Worm (Caenorhabditis elegans) whole organism, L1 larva: ENCODE results near the gene pptr-1.

ENCODE experiments used
- C04F5.9 ChIP-seq: sonication (generic microtip); optimal IDR thresholded peaks from 2 replicates; lab custom pipeline; 2016; ENCODE audit warnings: missing genetic modification characterization, missing compliant biosample characterization
- C16A3.4 ChIP-seq: fragments of 150-350 bp; optimal IDR thresholded peaks from 2 replicates; lab custom pipeline; 2014; ENCODE audit warnings: missing biosample characterization, missing genetic modification characterization
- F16B12.6 ChIP-seq: fragments of 150-350 bp; optimal IDR thresholded peaks from 2 replicates; lab custom pipeline; 2014; ENCODE audit warnings: missing biosample characterization, missing genetic modification characterization
- aha-1 ChIP-seq: fragments of 150-350 bp; optimal IDR thresholded peaks from 2 replicates; lab custom pipeline; 2014; ENCODE audit warnings: missing biosample characterization, missing genetic modification characterization
- blmp-1 ChIP-seq: fragments of 150-350 bp; optimal IDR thresholded peaks from 2 replicates; lab custom pipeline; 2014; ENCODE audit warnings: missing biosample characterization, missing genetic modification characterization
- ceh-63 ChIP-seq: fragments of 200-800 bp; sonication (Bioruptor generic); optimal IDR thresholded peaks from 2 replicates; lab custom pipeline; 2018; ENCODE audit warnings: mild to moderate bottlenecking, missing genetic modification characterization, missing compliant biosample characterization
- ceh-8 ChIP-seq: fragments of 200-800 bp; sonication (Bioruptor generic); optimal IDR thresholded peaks from 2 replicates; lab custom pipeline; 2018; ENCODE audit warnings: mild to moderate bottlenecking, missing genetic modification characterization, moderate library complexity, missing compliant biosample characterization
- ceh-82 ChIP-seq, 3 experiments: fragments of 150-350 bp in 1 of 3; sonication (generic microtip) in 2 of 3; optimal IDR thresholded peaks; 2 replicates each; lab custom pipeline; 2014 to 2017; ENCODE audit warnings: missing biosample characterization in 3 of 3, missing genetic modification characterization in 3 of 3
- ceh-88 ChIP-seq: fragments of 200-800 bp; sonication (Bioruptor generic); IDR thresholded peaks from 2 replicates; pipeline ENCODE4 v1.3.6; 2022; ENCODE audit warnings: missing genetic modification characterization, missing compliant biosample characterization
- ces-1 ChIP-seq: fragments of 150-350 bp; optimal IDR thresholded peaks from 2 replicates; lab custom pipeline; 2014; ENCODE audit warnings: missing biosample characterization, missing genetic modification reagents, missing genetic modification characterization
- dpl-1 ChIP-seq, 3 experiments: fragments of 150-350 bp in 2 of 3; sonication (generic microtip) in 1 of 3; optimal IDR thresholded peaks; 2 replicates each; lab custom pipeline; 2014 to 2017; ENCODE audit warnings: missing biosample characterization in 3 of 3, missing genetic modification characterization in 3 of 3, missing genetic modification reagents in 3 of 3
- efl-1 ChIP-seq, 4 experiments: fragments of 150-350 bp; optimal IDR thresholded peaks in 3 of 4; peaks in 1 of 4; 1 replicate in 1 of 4; 2 replicates in 3 of 4; lab custom pipeline; 2014; ENCODE audit warnings: missing biosample characterization in 2 of 4, missing genetic modification characterization in 2 of 4, missing genetic modification reagents in 2 of 4
- elt-2 ChIP-seq: sonication (generic microtip); optimal IDR thresholded peaks from 2 replicates; lab custom pipeline; 2016; ENCODE audit warnings: missing genetic modification characterization, mild to moderate bottlenecking, inconsistent platforms, missing compliant biosample characterization, missing genetic modification reagents
- elt-3 ChIP-seq, 6 experiments: fragments of 150-350 bp in 1 of 6; sonication (generic microtip); optimal IDR thresholded peaks; 2 replicates each; lab custom pipeline; 2017 to 2018; ENCODE audit warnings: missing biosample characterization in 6 of 6, missing genetic modification characterization in 6 of 6, inconsistent platforms in 1 of 6
- fkh-10 ChIP-seq: sonication (generic microtip); optimal IDR thresholded peaks from 2 replicates; lab custom pipeline; 2017; ENCODE audit warnings: missing biosample characterization, missing genetic modification reagents, missing genetic modification characterization
- fkh-4 ChIP-seq: sonication (generic microtip); optimal IDR thresholded peaks from 2 replicates; lab custom pipeline; 2016; ENCODE audit warnings: missing compliant biosample characterization, missing genetic modification characterization, borderline replicate concordance
- fkh-8 ChIP-seq: sonication (generic microtip); optimal IDR thresholded peaks from 2 replicates; lab custom pipeline; 2016; ENCODE audit warnings: mild to moderate bottlenecking, missing genetic modification characterization, missing compliant biosample characterization
- hlh-17 ChIP-seq: fragments of 200-800 bp; sonication (Bioruptor generic); optimal IDR thresholded peaks from 2 replicates; lab custom pipeline; 2018; ENCODE audit warnings: missing genetic modification characterization, mild to moderate bottlenecking, missing compliant biosample characterization, moderate library complexity, borderline replicate concordance
- hlh-4 ChIP-seq: sonication (generic microtip); optimal IDR thresholded peaks from 2 replicates; lab custom pipeline; 2016; ENCODE audit warnings: mild to moderate bottlenecking, missing genetic modification characterization, missing compliant biosample characterization
- hpl-2 ChIP-seq: fragments of 150-350 bp; optimal IDR thresholded peaks from 2 replicates; lab custom pipeline; 2014; ENCODE audit warnings: missing biosample characterization, missing genetic modification reagents, missing genetic modification characterization
- lin-13 ChIP-seq: fragments of 150-350 bp; optimal IDR thresholded peaks from 2 replicates; lab custom pipeline; 2014; ENCODE audit warnings: missing biosample characterization, missing genetic modification reagents, missing genetic modification characterization
- lin-14 ChIP-seq: fragments of 200-800 bp; sonication (Bioruptor generic); optimal IDR thresholded peaks from 2 replicates; lab custom pipeline; 2018; ENCODE audit warnings: mild to moderate bottlenecking, missing genetic modification characterization, moderate library complexity, missing compliant biosample characterization
- lin-15B ChIP-seq: fragments of 150-350 bp; sonication (generic microtip); optimal IDR thresholded peaks from 3 replicates; lab custom pipeline; 2014; ENCODE audit warnings: missing biosample characterization, missing genetic modification characterization
- lin-35 ChIP-seq, 2 experiments: fragments of 150-350 bp; optimal IDR thresholded peaks; 2 replicates each; lab custom pipeline; 2014; ENCODE audit warnings: missing biosample characterization in 2 of 2, missing genetic modification characterization in 2 of 2, missing genetic modification reagents in 2 of 2
- lin-39 ChIP-seq: fragments of 150-350 bp; optimal IDR thresholded peaks from 2 replicates; lab custom pipeline; 2014; ENCODE audit warnings: missing biosample characterization, missing genetic modification reagents, missing genetic modification characterization
- nhr-12 ChIP-seq: sonication (generic microtip); optimal IDR thresholded peaks from 2 replicates; lab custom pipeline; 2017; ENCODE audit warnings: missing biosample characterization, missing genetic modification characterization
- nhr-237 ChIP-seq: fragments of 150-350 bp; optimal IDR thresholded peaks from 2 replicates; lab custom pipeline; 2014; ENCODE audit warnings: missing biosample characterization, missing genetic modification characterization
- nhr-47 ChIP-seq: sonication (generic microtip); optimal IDR thresholded peaks from 2 replicates; lab custom pipeline; 2016; ENCODE audit warnings: mild to moderate bottlenecking, missing genetic modification characterization, moderate library complexity, missing compliant biosample characterization
- nhr-71 ChIP-seq: sonication (generic microtip); optimal IDR thresholded peaks from 2 replicates; lab custom pipeline; 2016; ENCODE audit warnings: mild to moderate bottlenecking, missing genetic modification characterization, moderate library complexity, missing compliant biosample characterization
- nhr-85 ChIP-seq: sonication (generic microtip); peaks from one replicate; lab custom pipeline; 2016; ENCODE audit warnings: missing genetic modification characterization, inconsistent platforms, missing compliant biosample characterization
- nhr-90 ChIP-seq: sonication (generic microtip); optimal IDR thresholded peaks from 2 replicates; lab custom pipeline; 2016; ENCODE audit warnings: mild to moderate bottlenecking, missing genetic modification characterization, missing compliant biosample characterization; ENCODE audit not compliant: poor library complexity
- pag-3 ChIP-seq: sonication (generic microtip); optimal IDR thresholded peaks from 2 replicates; lab custom pipeline; 2017; ENCODE audit warnings: missing genetic modification characterization, mild to moderate bottlenecking, missing compliant biosample characterization, antibody characterized with exemption, borderline replicate concordance; ENCODE audit not compliant: insufficient read depth
- skn-1 ChIP-seq: fragments of 150-350 bp; optimal IDR thresholded peaks from 2 replicates; lab custom pipeline; 2014; ENCODE audit warnings: missing biosample characterization, missing genetic modification characterization
- snu-23 ChIP-seq: sonication (generic microtip); optimal IDR thresholded peaks from 2 replicates; lab custom pipeline; 2016; ENCODE audit warnings: missing genetic modification characterization, missing compliant biosample characterization
- sox-4 ChIP-seq: sonication (generic microtip); optimal IDR thresholded peaks from 2 replicates; lab custom pipeline; 2016; ENCODE audit warnings: missing genetic modification characterization, missing compliant biosample characterization
- sptf-1 ChIP-seq: fragments of 150-350 bp; optimal IDR thresholded peaks from 2 replicates; lab custom pipeline; 2014; ENCODE audit warnings: missing biosample characterization, missing genetic modification characterization
- swsn-7 ChIP-seq: sonication (generic microtip); optimal IDR thresholded peaks from 2 replicates; lab custom pipeline; 2016; ENCODE audit warnings: missing genetic modification characterization, missing compliant biosample characterization
- tbx-2 ChIP-seq: sonication (generic microtip); optimal IDR thresholded peaks from 2 replicates; lab custom pipeline; 2016; ENCODE audit warnings: missing genetic modification characterization, missing compliant biosample characterization
- unc-86 ChIP-seq: sonication (generic microtip); optimal IDR thresholded peaks from 2 replicates; lab custom pipeline; 2016; ENCODE audit warnings: missing genetic modification characterization, missing compliant biosample characterization
- zip-4 ChIP-seq: fragments of 200-800 bp; sonication (Bioruptor generic); optimal IDR thresholded peaks from 2 replicates; lab custom pipeline; 2018; ENCODE audit warnings: mild to moderate bottlenecking, missing genetic modification characterization, moderate library complexity, missing compliant biosample characterization
- ztf-11 ChIP-seq, 2 experiments: sonication (generic microtip); optimal IDR thresholded peaks; 2 replicates each; lab custom pipeline; 2016 to 2017; ENCODE audit warnings: missing genetic modification characterization in 2 of 2, missing biosample characterization in 1 of 2, missing compliant biosample characterization in 1 of 2
- ztf-4 ChIP-seq: fragments of 150-350 bp; optimal IDR thresholded peaks from 2 replicates; lab custom pipeline; 2014; ENCODE audit warnings: missing biosample characterization, missing genetic modification characterization

Gene pptr-1

ce11 chrV:16395131-16395530 is 37.8 kb downstream of the pptr-1 start, which contains the start of gene F13A7.11:
F13A7.11 (minus strand) TSS chrV:16395304.
- no peak for TF ChIP-seq sptf-1 (tag; lab: Kevin White, UChicago)
- TF ChIP-seq zip-4 (GFP tag; lab: Kevin White, UChicago): peak; percentile 99
- TF ChIP-seq skn-1 (tag; lab: Kevin White, UChicago): peak; percentile 81
- TF ChIP-seq nhr-90 (tag; lab: Kevin White, UChicago): peak; percentile 19
- peak in 1 of 3 experiments; percentile 16 for TF ChIP-seq ceh-82 (tag; optimal IDR thresholded peaks at IDR 0.05; lab: Kevin White, UChicago)
- peak in 1 of 2 experiments; percentile 1 for TF ChIP-seq lin-35 (GFP tag; optimal IDR thresholded peaks at IDR 0.05; lab: Kevin White, UChicago)
- no peak for TF ChIP-seq hlh-17
- TF ChIP-seq elt-3 (tag; optimal IDR thresholded peaks at IDR 0.05; lab: Kevin White, UChicago): peak in 1 of 6 experiments; percentile 28
- no peak for TF ChIP-seq nhr-12 (tag; lab: Kevin White, UChicago)
- peak; percentile 17 for TF ChIP-seq nhr-47 (tag; lab: Kevin White, UChicago)
- no peak for TF ChIP-seq ceh-63
- peak; percentile 66 for TF ChIP-seq nhr-85 (tag; lab: Kevin White, UChicago)
- no peak for TF ChIP-seq aha-1 (tag; lab: Kevin White, UChicago)
- peak in 2 of 3 experiments; percentile 4 to 17 for TF ChIP-seq dpl-1 (GFP tag; optimal IDR thresholded peaks at IDR 0.05; lab: Kevin White, UChicago)
- TF ChIP-seq blmp-1 (tag; lab: Kevin White, UChicago): no peak
- TF ChIP-seq efl-1 (optimal IDR thresholded peaks at IDR 0.05; lab: Kevin White, UChicago): peak; percentile 7 to 25
- peak; percentile 10 to 82 for TF ChIP-seq efl-1 (GFP tag; optimal IDR thresholded peaks at IDR 0.05 in 1 of 2; lab: Kevin White, UChicago)
- no peak for TF ChIP-seq fkh-4 (tag; lab: Kevin White, UChicago)
- no peak for TF ChIP-seq nhr-237
- no peak for TF ChIP-seq ceh-8
- no peak for TF ChIP-seq fkh-10 (GFP tag; lab: Kevin White, UChicago)
- peak; percentile 46 for TF ChIP-seq elt-2 (tag; lab: Kevin White, UChicago)
- TF ChIP-seq nhr-71 (tag; lab: Kevin White, UChicago): peak; percentile 40
- TF ChIP-seq, all 84 proteins: peak for 12

DNA sequence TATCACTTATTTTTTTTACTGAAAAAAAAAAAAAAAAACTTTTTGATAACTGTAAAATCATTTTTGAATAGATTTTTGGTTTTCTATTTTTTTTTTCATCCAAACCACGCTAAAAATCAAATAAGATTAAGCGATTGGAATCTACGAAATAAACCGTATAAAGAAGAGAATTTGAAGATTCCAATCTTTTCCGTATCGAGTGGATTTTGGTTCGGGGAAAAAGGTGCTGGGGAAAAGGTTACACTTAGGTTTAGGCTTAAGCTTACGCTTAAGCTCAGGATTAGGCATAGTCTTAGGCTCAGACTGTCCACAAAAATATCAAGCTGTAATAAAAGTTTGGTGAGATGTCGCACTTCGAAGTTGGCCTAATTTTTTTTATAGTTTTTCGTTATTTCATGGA is 38.4 kb downstream of the pptr-1 start, which contains the start of gene F13A7.12:
Gene F13A7.12, plus strand, starts transcription at position 301 of the 400 bp plus-strand sequence.
- TF ChIP-seq hpl-2 (GFP tag; lab: Kevin White, UChicago) (no peak), ztf-4 (no peak), sptf-1 (tag; lab: Kevin White, UChicago) (no peak), nhr-90 (tag; lab: Kevin White, UChicago) (no peak), F16B12.6 (no peak), ces-1 (GFP tag; lab: Kevin White, UChicago) (no peak), C04F5.9 (no peak), sox-4 (tag; lab: Kevin White, UChicago) (no peak), pag-3 (tag; lab: Kevin White, UChicago) (no peak), snu-23 (no peak), elt-2 (tag; lab: Kevin White, UChicago) (no peak), lin-39 (tag; lab: Kevin White, UChicago) (no peak), lin-13 (GFP tag; lab: Kevin White, UChicago) (no peak), swsn-7 (tag; lab: Kevin White, UChicago) (no peak), ztf-11 (tag; optimal IDR thresholded peaks at IDR 0.05; lab: Kevin White, UChicago) (no peak), C16A3.4 (no peak), tbx-2 (no peak), fkh-10 (GFP tag; lab: Kevin White, UChicago) (no peak)
- TF ChIP-seq, all 84 proteins: peak for 0

ce11 chrV:16399388-16399787 is 42.1 kb downstream of the pptr-1 start, which contains the start of gene sre-36:
sre-36 (plus strand) TSS chrV:16399688.
- TF ChIP-seq lin-14 (GFP tag; lab: Kevin White, UChicago): no peak
- no peak for TF ChIP-seq tbx-2
- TF ChIP-seq unc-86 (tag; lab: Kevin White, UChicago): no peak
- no peak for TF ChIP-seq ceh-88
- no peak for TF ChIP-seq fkh-8
- no peak for TF ChIP-seq hlh-4 (tag; lab: Kevin White, UChicago)
- TF ChIP-seq zip-4 (GFP tag; lab: Kevin White, UChicago): no peak
- TF ChIP-seq aha-1 (tag; lab: Kevin White, UChicago): no peak
- TF ChIP-seq lin-15B (tag; lab: Kevin White, UChicago): no peak
- TF ChIP-seq nhr-90 (tag; lab: Kevin White, UChicago): no peak
- no peak for TF ChIP-seq snu-23
